Worm (Caenorhabditis elegans) whole organism, L3 larva: ENCODE results near the gene F01G10.10.

Experiments
- R02D3.7 ChIP-seq: fragments of 150-350 bp; optimal IDR thresholded peaks from 2 replicates; lab custom pipeline; 2014; ENCODE audit warnings: missing biosample characterization, missing genetic modification characterization
- ZK546.5 ChIP-seq: sonication (generic microtip); optimal IDR thresholded peaks from 2 replicates; lab custom pipeline; 2017; ENCODE audit warnings: missing biosample characterization, missing genetic modification characterization
- eor-1 ChIP-seq, 2 experiments: fragments of 150-350 bp; optimal IDR thresholded peaks; 2 replicates each; lab custom pipeline; 2014 to 2018; ENCODE audit warnings: missing biosample characterization in 2 of 2, missing genetic modification characterization in 2 of 2
- fos-1 ChIP-seq: fragments of 150-350 bp; optimal IDR thresholded peaks from 2 replicates; lab custom pipeline; 2014; ENCODE audit warnings: missing biosample characterization, missing genetic modification characterization
- nhr-11 ChIP-seq: fragments of 150-350 bp; optimal IDR thresholded peaks from 2 replicates; lab custom pipeline; 2014; ENCODE audit warnings: missing biosample characterization, missing genetic modification characterization
- pha-4 ChIP-seq: fragments of 150-350 bp; optimal IDR thresholded peaks from 2 replicates; lab custom pipeline; 2014; ENCODE audit warnings: missing biosample characterization, missing genetic modification reagents, missing genetic modification characterization
- skn-1 ChIP-seq: fragments of 150-350 bp; optimal IDR thresholded peaks from 2 replicates; lab custom pipeline; 2014; ENCODE audit warnings: missing biosample characterization, missing genetic modification characterization
- unc-62 ChIP-seq: fragments of 150-350 bp; sonication (generic microtip); optimal IDR thresholded peaks from 4 replicates; lab custom pipeline; 2014; ENCODE audit warnings: missing biosample characterization, missing genetic modification reagents, missing genetic modification characterization
- ztf-11 ChIP-seq: fragments of 150-350 bp; optimal IDR thresholded peaks from 2 replicates; lab custom pipeline; 2014; ENCODE audit warnings: missing biosample characterization, missing genetic modification characterization

DNA sequence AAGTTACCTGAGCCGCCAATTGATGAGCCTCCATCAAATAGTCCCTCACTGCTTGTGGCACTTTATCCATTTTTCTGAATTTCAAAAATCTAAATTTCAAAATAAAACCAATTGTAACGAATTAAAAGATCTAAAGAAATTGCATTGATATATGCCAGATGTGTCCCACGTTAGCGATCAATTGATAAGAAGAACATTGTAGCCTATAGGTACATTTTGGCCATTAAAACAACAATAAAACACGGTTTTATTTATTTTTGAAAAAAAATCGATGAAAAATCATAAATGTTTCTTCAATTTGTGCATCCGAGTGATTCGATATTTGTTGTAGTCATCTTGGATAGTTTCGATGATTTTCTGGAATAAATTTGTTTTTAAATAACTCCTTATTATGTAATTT is 6.9 kb upstream of the F01G10.10 start, which contains the start of gene ech-8:
- no peak for TF ChIP-seq skn-1 (tag; lab: Kevin White, UChicago)
- TF ChIP-seq eor-1 (tag; optimal IDR thresholded peaks at IDR 0.05; lab: Kevin White, UChicago) = no peak
- no peak for TF ChIP-seq fos-1 (tag; lab: Kevin White, UChicago)
- no peak for TF ChIP-seq pha-4 (tag; lab: Kevin White, UChicago)
- TF ChIP-seq ztf-11 (tag; lab: Kevin White, UChicago) = no peak
- no peak for TF ChIP-seq ZK546.5 (tag; lab: Kevin White, UChicago)
- no peak for TF ChIP-seq R02D3.7 (tag; lab: Kevin White, UChicago)
- no peak for TF ChIP-seq unc-62 (GFP tag; lab: Kevin White, UChicago)
- no peak for TF ChIP-seq nhr-11
